Worm (Caenorhabditis elegans): ENCODE results near the gene K03A11.1.

K03A11.1 gene

DNA sequence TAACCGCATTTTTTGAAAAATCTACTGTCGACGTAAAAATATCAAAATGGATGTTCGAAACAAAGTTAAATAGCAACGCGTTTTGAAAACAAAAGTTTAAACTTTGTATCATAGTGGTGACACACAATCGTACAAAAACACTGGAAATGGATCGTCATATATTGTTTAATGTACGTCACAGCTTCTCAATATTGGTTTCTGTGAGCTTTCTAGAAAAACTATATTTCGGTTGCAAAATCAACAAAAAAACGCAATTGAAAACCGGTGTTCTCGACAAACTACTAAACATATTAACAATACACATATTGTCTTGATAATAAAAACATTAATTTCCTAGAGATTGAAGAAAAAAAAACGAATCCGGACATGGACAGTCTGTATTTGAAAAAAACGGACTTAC lies 48.9 kb downstream of the K03A11.1 start, which contains the start of gene R03G8.6:
Gene R03G8.6 (minus strand): TSS at position 101 of the 400 bp plus-strand sequence.
- TF ChIP-seq sptf-1 (tag; optimal IDR thresholded peaks at IDR 0.05) (no peak), ceh-43 (GFP tag; optimal IDR thresholded peaks at IDR 0.05) (no peak), ham-2 (GFP tag; optimal IDR thresholded peaks at IDR 0.05) (no peak), lin-32 (GFP tag; optimal IDR thresholded peaks at IDR 0.05) (no peak), ceh-39 (tag; optimal IDR thresholded peaks at IDR 0.05) (no peak), tbx-8 (GFP tag; optimal IDR thresholded peaks at IDR 0.05) (no peak), blmp-1 (tag; optimal IDR thresholded peaks at IDR 0.05) (no peak), bed-3 (GFP tag; optimal IDR thresholded peaks at IDR 0.05) (no peak), nhr-12 (tag; optimal IDR thresholded peaks at IDR 0.05) (no peak), nhr-28 (tag; optimal IDR thresholded peaks at IDR 0.05) (no peak), nhr-237 (tag; optimal IDR thresholded peaks at IDR 0.05) (no peak), pha-4 (tag; optimal IDR thresholded peaks at IDR 0.05) (no peak), mab-5 (tag; optimal IDR thresholded peaks at IDR 0.05) (no peak), unc-120 (tag; optimal IDR thresholded peaks at IDR 0.05; ENCODE audit: poor library complexity, severe bottlenecking) (no peak), drap-1 (GFP tag; optimal IDR thresholded peaks at IDR 0.05) (no peak), nhr-76 (tag; optimal IDR thresholded peaks at IDR 0.05) (no peak), snpc-4 (tag; optimal IDR thresholded peaks at IDR 0.05) (no peak), lsy-2 (tag; optimal IDR thresholded peaks at IDR 0.05) (no peak), elt-1 (tag; optimal IDR thresholded peaks at IDR 0.05; ENCODE audit: borderline replicate concordance, insufficient read depth) (no peak)

DNA sequence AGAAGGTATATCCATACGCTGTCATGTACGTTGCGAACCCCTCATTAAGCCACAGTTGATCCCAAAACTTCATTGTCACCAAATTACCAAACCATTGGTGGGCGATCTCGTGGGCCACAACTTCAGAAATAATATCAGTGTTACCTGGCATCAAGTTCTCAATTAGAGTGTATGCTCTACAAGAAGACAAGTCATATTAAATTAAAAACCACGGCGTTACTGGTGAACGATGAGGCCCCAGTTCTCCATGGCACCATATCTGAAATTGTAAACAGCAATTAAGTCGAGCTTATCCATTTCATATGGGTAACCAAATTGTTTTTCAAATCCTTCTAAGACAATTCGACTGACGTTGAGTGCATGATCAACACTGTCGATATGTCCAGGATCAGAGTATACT lies 51.3 kb downstream of the K03A11.1 start:
- TF ChIP-seq pha-4 (tag; optimal IDR thresholded peaks at IDR 0.05) (no peak), lin-13 (tag; optimal IDR thresholded peaks at IDR 0.05) (no peak), cnd-1 (tag; optimal IDR thresholded peaks at IDR 0.05) (no peak), mls-2 (tag; optimal IDR thresholded peaks at IDR 0.05) (no peak), elt-1 (tag; optimal IDR thresholded peaks at IDR 0.05; ENCODE audit: borderline replicate concordance, insufficient read depth) (no peak)

DNA sequence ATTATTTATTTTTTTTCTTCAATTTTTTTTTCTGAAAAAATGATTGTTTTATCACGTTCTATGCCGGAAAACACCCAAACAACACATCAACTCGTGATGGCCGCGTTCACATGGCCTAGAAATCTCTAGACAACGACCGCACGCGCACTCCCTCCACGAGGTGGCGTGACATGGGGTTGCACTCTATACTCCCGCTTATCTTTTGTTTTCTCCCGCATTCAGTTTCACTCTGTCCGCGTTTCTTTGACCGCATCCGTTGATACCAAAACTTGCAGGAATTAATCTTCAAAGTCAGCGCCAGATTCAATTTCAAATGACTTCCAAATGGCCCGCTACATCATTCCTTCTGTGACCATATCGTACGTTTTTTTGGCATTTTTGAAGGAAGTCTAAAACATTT lies 53.5 kb downstream of the K03A11.1 start, which contains the start of gene F17H10.1:
Gene F17H10.1 (plus strand): TSS at position 276 of the 400 bp plus-strand sequence.
- no peak for TF ChIP-seq unc-120 (tag; optimal IDR thresholded peaks at IDR 0.05; ENCODE audit: poor library complexity, severe bottlenecking)
- no peak for TF ChIP-seq elt-1 (tag; optimal IDR thresholded peaks at IDR 0.05; ENCODE audit: borderline replicate concordance, insufficient read depth)
- TF ChIP-seq nhr-2 (tag; optimal IDR thresholded peaks at IDR 0.05): peak; percentile 14
- TF ChIP-seq nhr-237 (tag; optimal IDR thresholded peaks at IDR 0.05): no peak
- TF ChIP-seq unc-62 (GFP tag; optimal IDR thresholded peaks at IDR 0.05): no peak
- no peak for TF ChIP-seq tbx-8 (GFP tag; optimal IDR thresholded peaks at IDR 0.05)
- TF ChIP-seq lin-13 (tag; optimal IDR thresholded peaks at IDR 0.05): peak; percentile 23
- TF ChIP-seq elt-3 (tag; optimal IDR thresholded peaks at IDR 0.05): peak; percentile 48
- no peak for TF ChIP-seq ztf-11 (tag; optimal IDR thresholded peaks at IDR 0.05)
- no peak for TF ChIP-seq drap-1 (GFP tag; optimal IDR thresholded peaks at IDR 0.05)
- TF ChIP-seq ceh-83 (GFP tag; optimal IDR thresholded peaks at IDR 0.05): peak; percentile 53
- no peak for TF ChIP-seq ham-2 (GFP tag; optimal IDR thresholded peaks at IDR 0.05)
- no peak for TF ChIP-seq sptf-1 (tag; optimal IDR thresholded peaks at IDR 0.05)
- no peak for TF ChIP-seq unc-39 (tag; optimal IDR thresholded peaks at IDR 0.05)
